Fruit fly (Drosophila melanogaster) S2 (cell line): ENCODE results near the gene Mlc-c.

Experiments used
- CG8478 ChIP-seq: fragments of >200 bp; optimal IDR thresholded peaks from 2 replicates; lab custom pipeline; 2018
- CTCF ChIP-seq, 2 experiments: fragments of >200 bp; optimal IDR thresholded peaks; 2 replicates each; lab custom pipeline; 2018

- no peak for TF ChIP-seq CTCF (optimal IDR thresholded peaks at IDR 0.05; lab: Kevin White, UChicago)
- no peak for TF ChIP-seq CG8478
These were observed 25.8 kb downstream of the Mlc-c start for dm6 chrX:5596554-5596953.
